Fruit fly (Drosophila melanogaster) whole organism, embryonic: ENCODE measurements around the gene Lcp65Aa.

ENCODE experiments used
- Atf-2 ChIP-seq: fragments of 200-800 bp; sonication (Bioruptor generic); optimal IDR thresholded peaks from 2 replicates; lab custom pipeline; 2016; ENCODE audit warnings: missing biosample characterization, missing genetic modification characterization
- CG10366 ChIP-seq: fragments of 200-800 bp; sonication (Bioruptor generic); IDR thresholded peaks from 2 replicates; pipeline ENCODE4 v1.3.6; 2022; ENCODE audit warnings: missing biosample characterization, missing genetic modification characterization
- CG10654 ChIP-seq: fragments of 200-800 bp; sonication (Bioruptor generic); optimal IDR thresholded peaks from 2 replicates; lab custom pipeline; 2016; ENCODE audit warnings: missing biosample characterization, missing genetic modification characterization
- CG10959 ChIP-seq: fragments of 200-800 bp; sonication (Bioruptor generic); IDR thresholded peaks from 2 replicates; pipeline ENCODE4 v1.3.6; 2022; ENCODE audit warnings: missing biosample characterization, missing genetic modification characterization
- CG11504 ChIP-seq: fragments of 200-800 bp; sonication (Bioruptor generic); optimal IDR thresholded peaks from 3 replicates; lab custom pipeline; 2019; ENCODE audit warnings: missing biosample characterization, mild to moderate bottlenecking, missing genetic modification characterization, moderate library complexity
- CG12744 ChIP-seq: fragments of 200-800 bp; sonication (Bioruptor generic); optimal IDR thresholded peaks from 2 replicates; lab custom pipeline; 2016; ENCODE audit warnings: missing biosample characterization, missing genetic modification characterization
- CG13775 ChIP-seq: fragments of 200-800 bp; sonication (Bioruptor generic); optimal IDR thresholded peaks from 3 replicates; lab custom pipeline; 2017; ENCODE audit warnings: missing biosample characterization, mild to moderate bottlenecking, missing genetic modification characterization
- CG15073 ChIP-seq: fragments of 200-800 bp; sonication (Bioruptor generic); optimal IDR thresholded peaks from 2 replicates; lab custom pipeline; 2016; ENCODE audit warnings: missing biosample characterization, missing genetic modification characterization
- CG17328 ChIP-seq: fragments of 200-800 bp; sonication (Bioruptor generic); IDR thresholded peaks from 2 replicates; pipeline ENCODE4 v1.3.6; 2022; ENCODE audit warnings: missing biosample characterization, missing genetic modification characterization
- CG17359 ChIP-seq: fragments of 200-800 bp; sonication (Bioruptor generic); optimal IDR thresholded peaks from 3 replicates; lab custom pipeline; 2018; ENCODE audit warnings: missing biosample characterization, mild to moderate bottlenecking, missing genetic modification characterization, moderate library complexity
- CG3726 ChIP-seq: fragments of 200-800 bp; sonication (Bioruptor generic); IDR thresholded peaks from 3 replicates; pipeline ENCODE4, ENCODE4 v1.3.6; 2022; ENCODE audit warnings: missing biosample characterization, missing genetic modification characterization
- CG3838 ChIP-seq: fragments of 200-800 bp; sonication (Bioruptor generic); optimal IDR thresholded peaks from 3 replicates; lab custom pipeline; 2016; ENCODE audit warnings: missing biosample characterization, missing genetic modification characterization
- CG4282 ChIP-seq: fragments of 200-800 bp; sonication (Bioruptor generic); optimal IDR thresholded peaks from 2 replicates; lab custom pipeline; 2016; ENCODE audit warnings: missing biosample characterization, missing genetic modification characterization
- CG4328 ChIP-seq: fragments of 200-800 bp; sonication (Bioruptor generic); optimal IDR thresholded peaks from 3 replicates; lab custom pipeline; 2017; ENCODE audit warnings: missing biosample characterization, missing genetic modification reagents, missing genetic modification characterization
- CG5953 ChIP-seq: fragments of 200-800 bp; sonication (Bioruptor generic); IDR thresholded peaks from 2 replicates; pipeline ENCODE4 v1.3.6; 2022; ENCODE audit warnings: missing biosample characterization, missing genetic modification characterization
- CG6272 ChIP-seq: fragments of 200-800 bp; sonication (Bioruptor generic); IDR thresholded peaks from 2 replicates; pipeline ENCODE4 v1.3.6; 2022; ENCODE audit warnings: missing biosample characterization, missing genetic modification characterization
- CG6689 ChIP-seq: fragments of 200-800 bp; sonication (Bioruptor generic); IDR thresholded peaks from 2 replicates; pipeline ENCODE4 v1.3.6; 2022; ENCODE audit warnings: missing biosample characterization, missing genetic modification characterization
- CG7786 ChIP-seq: fragments of 200-800 bp; sonication (Bioruptor generic); optimal IDR thresholded peaks from 2 replicates; lab custom pipeline; 2016; ENCODE audit warnings: missing biosample characterization, missing genetic modification characterization
- CG8089 ChIP-seq: fragments of 200-800 bp; sonication (Bioruptor generic); optimal IDR thresholded peaks from 3 replicates; lab custom pipeline; 2016; ENCODE audit warnings: missing biosample characterization, missing genetic modification characterization
- CG8281 ChIP-seq: fragments of 200-800 bp; sonication (Bioruptor generic); optimal IDR thresholded peaks from 2 replicates; lab custom pipeline; 2018; ENCODE audit warnings: missing biosample characterization, mild to moderate bottlenecking, missing genetic modification characterization, moderate library complexity
- CG9932 ChIP-seq: fragments of 200-800 bp; sonication (Bioruptor generic); IDR thresholded peaks from 2 replicates; pipeline ENCODE4 v1.3.6; 2022; ENCODE audit warnings: missing biosample characterization, missing genetic modification characterization
- D19B ChIP-seq: fragments of 200-800 bp; sonication (Bioruptor generic); optimal IDR thresholded peaks from 2 replicates; lab custom pipeline; 2017; ENCODE audit warnings: missing biosample characterization, mild to moderate bottlenecking, missing genetic modification characterization
- Dad ChIP-seq: fragments of 200-800 bp; sonication (Bioruptor generic); optimal IDR thresholded peaks from 3 replicates; lab custom pipeline; 2016; ENCODE audit warnings: missing biosample characterization, missing genetic modification characterization
- Ets65A ChIP-seq: fragments of 200-800 bp; sonication (Bioruptor generic); peaks from one replicate; lab custom pipeline; 2016; ENCODE audit warnings: missing biosample characterization, missing genetic modification characterization
- HLH54F ChIP-seq: fragments of 200-800 bp; sonication (Bioruptor generic); optimal IDR thresholded peaks from 3 replicates; lab custom pipeline; 2016; ENCODE audit warnings: missing biosample characterization, missing genetic modification characterization
- HmgZ ChIP-seq: fragments of 200-800 bp; sonication (Bioruptor generic); optimal IDR thresholded peaks from 2 replicates; lab custom pipeline; 2018; ENCODE audit warnings: missing biosample characterization, mild to moderate bottlenecking, missing genetic modification characterization
- Med ChIP-seq: fragments of 200-800 bp; sonication (Bioruptor generic); peaks from one replicate; lab custom pipeline; 2016; ENCODE audit warnings: missing biosample characterization, missing genetic modification characterization, mild to moderate bottlenecking, inconsistent platforms, moderate library complexity
- NK7.1 ChIP-seq: fragments of 200-800 bp; sonication (Bioruptor generic); optimal IDR thresholded peaks from 3 replicates; lab custom pipeline; 2016; ENCODE audit warnings: missing biosample characterization, missing genetic modification characterization
- Oli ChIP-seq: fragments of 200-800 bp; sonication (Bioruptor generic); optimal IDR thresholded peaks from 2 replicates; lab custom pipeline; 2018; ENCODE audit warnings: missing biosample characterization, mild to moderate bottlenecking, missing genetic modification characterization, moderate library complexity
- Pdp1 ChIP-seq, 2 experiments: fragments of 200-800 bp; sonication (Bioruptor generic); optimal IDR thresholded peaks; 3 replicates each; lab custom pipeline; 2016; ENCODE audit warnings: missing biosample characterization in 2 of 2, missing genetic modification characterization in 2 of 2, mild to moderate bottlenecking in 1 of 2, moderate library complexity in 1 of 2
- Xbp1 ChIP-seq: fragments of 200-800 bp; sonication (Bioruptor generic); optimal IDR thresholded peaks from 3 replicates; lab custom pipeline; 2016; ENCODE audit warnings: missing biosample characterization, mild to moderate bottlenecking, missing genetic modification characterization
- bsh ChIP-seq, 2 experiments: fragments of 200-800 bp; sonication (Bioruptor generic); optimal IDR thresholded peaks; 2 replicates each; lab custom pipeline; 2017 to 2018; ENCODE audit warnings: mild to moderate bottlenecking in 2 of 2, missing biosample characterization in 2 of 2, missing genetic modification characterization in 2 of 2, moderate library complexity in 1 of 2
- dimm ChIP-seq: fragments of 200-800 bp; sonication (Bioruptor generic); IDR thresholded peaks from 2 replicates; pipeline ENCODE4 v1.3.6; 2022; ENCODE audit warnings: missing biosample characterization, missing genetic modification characterization
- dysf ChIP-seq: fragments of 200-800 bp; sonication (Bioruptor generic); IDR thresholded peaks from 3 replicates; pipeline ENCODE4 v1.3.6; 2022; ENCODE audit warnings: missing biosample characterization, missing genetic modification characterization
- esg ChIP-seq: fragments of 200-800 bp; sonication (Bioruptor generic); conservative IDR thresholded peaks from 2 replicates; pipeline ENCODE4 v1.3.6; 2022; ENCODE audit warnings: missing biosample characterization, missing genetic modification characterization
- grau ChIP-seq: fragments of 200-800 bp; optimal IDR thresholded peaks from 3 replicates; lab custom pipeline; 2019; ENCODE audit warnings: missing biosample characterization, mild to moderate bottlenecking, missing genetic modification characterization, moderate library complexity
- maf-S ChIP-seq: fragments of 200-800 bp; sonication (Bioruptor generic); optimal IDR thresholded peaks from 2 replicates; lab custom pipeline; 2016; ENCODE audit warnings: missing biosample characterization, missing genetic modification characterization
- mirr ChIP-seq: fragments of 200-800 bp; sonication (Bioruptor generic); optimal IDR thresholded peaks from 3 replicates; lab custom pipeline; 2018; ENCODE audit warnings: missing biosample characterization, mild to moderate bottlenecking, missing genetic modification characterization
- pb ChIP-seq: fragments of 200-800 bp; sonication (Bioruptor generic); optimal IDR thresholded peaks from 3 replicates; lab custom pipeline; 2016; ENCODE audit warnings: missing biosample characterization, missing genetic modification characterization
- pros ChIP-seq: fragments of 200-800 bp; sonication (Bioruptor generic); optimal IDR thresholded peaks from 3 replicates; lab custom pipeline; 2019; ENCODE audit warnings: missing biosample characterization, mild to moderate bottlenecking, missing genetic modification characterization, moderate library complexity
- pzg ChIP-seq: fragments of 200-800 bp; sonication (Bioruptor generic); optimal IDR thresholded peaks from 3 replicates; lab custom pipeline; 2018; ENCODE audit warnings: missing biosample characterization, mild to moderate bottlenecking, missing genetic modification characterization, moderate library complexity
- salm ChIP-seq: fragments of 200-800 bp; sonication (Bioruptor generic); optimal IDR thresholded peaks from 2 replicates; lab custom pipeline; 2018; ENCODE audit warnings: missing biosample characterization, mild to moderate bottlenecking, missing genetic modification characterization
- schlank ChIP-seq: fragments of 200-800 bp; sonication (Bioruptor generic); optimal IDR thresholded peaks from 2 replicates; lab custom pipeline; 2018; ENCODE audit warnings: missing biosample characterization, mild to moderate bottlenecking, missing genetic modification characterization
- scrt ChIP-seq: fragments of 200-800 bp; sonication (Bioruptor generic); optimal IDR thresholded peaks from 2 replicates; lab custom pipeline; 2018; ENCODE audit warnings: missing biosample characterization, mild to moderate bottlenecking, missing genetic modification characterization, moderate library complexity
- seq ChIP-seq: fragments of 200-800 bp; sonication (Bioruptor generic); IDR thresholded peaks from 2 replicates; pipeline ENCODE4 v1.3.6; 2022; ENCODE audit warnings: missing biosample characterization, missing genetic modification characterization
- slbo ChIP-seq: fragments of 200-800 bp; sonication (Bioruptor generic); IDR thresholded peaks from 2 replicates; pipeline ENCODE4 v1.3.6; 2022; ENCODE audit warnings: missing biosample characterization, missing genetic modification characterization
- sna ChIP-seq: fragments of 200-800 bp; sonication (Bioruptor generic); IDR thresholded peaks from 2 replicates; pipeline ENCODE4 v1.3.6; 2022; ENCODE audit warnings: missing biosample characterization, missing genetic modification characterization; ENCODE audit not compliant: partially characterized antibody
- sqz ChIP-seq: fragments of 200-800 bp; sonication (Bioruptor generic); optimal IDR thresholded peaks from 3 replicates; lab custom pipeline; 2018; ENCODE audit warnings: missing biosample characterization, mild to moderate bottlenecking, missing genetic modification characterization
- tll ChIP-seq, 2 experiments: fragments of 200-800 bp in 1 of 2; fragments of >200 bp in 1 of 2; sonication (Bioruptor generic) in 1 of 2; optimal IDR thresholded peaks; 2 replicates each; lab custom pipeline; 2017 to 2019; ENCODE audit warnings: missing biosample characterization in 2 of 2, missing genetic modification characterization in 2 of 2, mild to moderate bottlenecking in 1 of 2, moderate library complexity in 1 of 2
- tna ChIP-seq: fragments of 200-800 bp; sonication (Bioruptor generic); IDR thresholded peaks from 2 replicates; pipeline ENCODE4 v1.3.6; 2022; ENCODE audit warnings: missing biosample characterization, missing genetic modification characterization; ENCODE audit not compliant: partially characterized antibody

Gene Lcp65Aa

dm6 chr3L:6140771-6141472 lies 10.2 kb upstream of the Lcp65Aa start (continued):
- TF ChIP-seq dysf (GFP tag; lab: Robert Waterston, UW) (peak; percentile 45; the same call in 1 of the 3 replicates), CG10654 (GFP tag; lab: Kevin White, UChicago) (no peak), CG17359 (tag; lab: Kevin White, UChicago) (no peak), HLH54F (no peak), HmgZ (tag; lab: Kevin White, UChicago) (no peak), esg (GFP tag; lab: Robert Waterston, UW) (no peak), CG5953 (GFP tag; lab: Robert Waterston, UW) (no peak), CG11504 (tag; lab: Kevin White, UChicago) (peak; percentile 27), Oli (peak; percentile 33), CG15073 (GFP tag; lab: Kevin White, UChicago) (no peak), salm (no peak), dimm (GFP tag; lab: Robert Waterston, UW) (no peak), CG13775 (GFP tag; lab: Kevin White, UChicago) (no peak), Pdp1 (GFP tag; optimal IDR thresholded peaks at IDR 0.05; lab: Kevin White, UChicago) (no peak), sqz (GFP tag; lab: Kevin White, UChicago) (no peak), CG10366 (no peak), CG4328 (no peak), CG8281 (tag; lab: Kevin White, UChicago) (no peak), CG9932 (GFP tag; lab: Robert Waterston, UW) (peak; percentile 39; the same call in 1 of the 2 replicates), CG17328 (GFP tag; lab: Robert Waterston, UW) (no peak), seq (GFP tag; lab: Robert Waterston, UW) (no peak), CG10959 (GFP tag; lab: Robert Waterston, UW) (no peak), CG7786 (GFP tag; lab: Kevin White, UChicago) (no peak), pros (peak; percentile 19), mirr (no peak), CG6272 (GFP tag; lab: Robert Waterston, UW) (no peak), NK7.1 (GFP tag; lab: Kevin White, UChicago) (no peak), CG3838 (no peak), CG6689 (GFP tag; lab: Robert Waterston, UW) (no peak), pzg (GFP tag; lab: Kevin White, UChicago) (no peak), Dad (no peak), grau (tag; lab: Kevin White, UChicago) (peak; percentile 20), pb (GFP tag; lab: Kevin White, UChicago) (no peak), CG3726 (GFP tag; lab: Robert Waterston, UW) (no peak), sna (no peak), maf-S (GFP tag; lab: Kevin White, UChicago) (no peak), tna (no peak), D19B (GFP tag; lab: Kevin White, UChicago) (no peak), Xbp1 (no peak), Ets65A (GFP tag; lab: Kevin White, UChicago) (peak; percentile 7), Med (peak; percentile 8), CG8089 (no peak), CG12744 (GFP tag; lab: Kevin White, UChicago) (no peak), bsh (GFP tag; optimal IDR thresholded peaks at IDR 0.05; lab: Kevin White, UChicago) (no peak), schlank (no peak), tll (GFP tag; optimal IDR thresholded peaks at IDR 0.05; lab: Kevin White, UChicago) (no peak), CG4282 (GFP tag; lab: Kevin White, UChicago) (no peak), Atf-2 (GFP tag; lab: Kevin White, UChicago) (no peak), slbo (GFP tag; lab: Robert Waterston, UW) (0 out of 2 replicates have a peak, but pooled peaks have one; percentile 10), scrt (no peak)
